Worm (Caenorhabditis elegans) whole organism, L3 larva: ENCODE data around the gene Y73C8B.5.

Source experiments
- R02D3.7 ChIP-seq: fragments of 150-350 bp; optimal IDR thresholded peaks from 2 replicates; lab custom pipeline; 2014; ENCODE audit warnings: missing biosample characterization, missing genetic modification characterization
- ZK546.5 ChIP-seq: sonication (generic microtip); optimal IDR thresholded peaks from 2 replicates; lab custom pipeline; 2017; ENCODE audit warnings: missing biosample characterization, missing genetic modification characterization
- aly-2 ChIP-seq: fragments of 150-350 bp; optimal IDR thresholded peaks from 2 replicates; lab custom pipeline; 2014; ENCODE audit warnings: missing biosample characterization, missing genetic modification characterization
- ceh-16 ChIP-seq: sonication (generic microtip); optimal IDR thresholded peaks from 2 replicates; lab custom pipeline; 2017; ENCODE audit warnings: missing biosample characterization, missing genetic modification characterization
- ceh-28 ChIP-seq: fragments of 150-350 bp; optimal IDR thresholded peaks from 2 replicates; lab custom pipeline; 2014; ENCODE audit warnings: missing biosample characterization, missing genetic modification reagents, missing genetic modification characterization
- ceh-9 ChIP-seq: sonication (generic microtip); optimal IDR thresholded peaks from 2 replicates; lab custom pipeline; 2018; ENCODE audit warnings: missing biosample characterization, missing genetic modification characterization
- daf-12 ChIP-seq: fragments of 150-350 bp; optimal IDR thresholded peaks from 2 replicates; lab custom pipeline; 2014; ENCODE audit warnings: missing biosample characterization, missing genetic modification reagents, missing genetic modification characterization
- egl-27 ChIP-seq: sonication (generic microtip); optimal IDR thresholded peaks from 4 replicates; lab custom pipeline; 2017; ENCODE audit warnings: missing biosample characterization, missing genetic modification reagents, missing genetic modification characterization
- egl-5 ChIP-seq: fragments of 150-350 bp; optimal IDR thresholded peaks from 2 replicates; lab custom pipeline; 2017; ENCODE audit warnings: missing biosample characterization, missing genetic modification reagents, missing genetic modification characterization, inconsistent platforms
- elt-1 ChIP-seq: fragments of 150-350 bp; optimal IDR thresholded peaks from 2 replicates; lab custom pipeline; 2014; ENCODE audit warnings: missing biosample characterization, missing genetic modification characterization
- elt-2 ChIP-seq: sonication (generic microtip); optimal IDR thresholded peaks from 2 replicates; lab custom pipeline; 2016; ENCODE audit warnings: missing genetic modification reagents, mild to moderate bottlenecking, missing genetic modification characterization, missing compliant biosample characterization
- elt-3 ChIP-seq, 3 experiments: fragments of 150-350 bp in 1 of 3; sonication (generic microtip) in 2 of 3; optimal IDR thresholded peaks; 2 replicates in 2 of 3; 4 replicates in 1 of 3; lab custom pipeline; 2014 to 2017; ENCODE audit warnings: missing biosample characterization in 3 of 3, missing genetic modification characterization in 3 of 3
- eor-1 ChIP-seq, 2 experiments: fragments of 150-350 bp; optimal IDR thresholded peaks; 2 replicates each; lab custom pipeline; 2014 to 2018; ENCODE audit warnings: missing biosample characterization in 2 of 2, missing genetic modification characterization in 2 of 2
- fkh-10 ChIP-seq: sonication (generic microtip); optimal IDR thresholded peaks from 2 replicates; lab custom pipeline; 2017; ENCODE audit warnings: missing biosample characterization, missing genetic modification reagents, missing genetic modification characterization
- fkh-2 ChIP-seq: fragments of 150-350 bp; optimal IDR thresholded peaks from 2 replicates; lab custom pipeline; 2014; ENCODE audit warnings: missing biosample characterization, missing genetic modification reagents, missing genetic modification characterization
- fos-1 ChIP-seq: fragments of 150-350 bp; optimal IDR thresholded peaks from 2 replicates; lab custom pipeline; 2014; ENCODE audit warnings: missing biosample characterization, missing genetic modification characterization
- hmg-11 ChIP-seq: sonication (generic microtip); optimal IDR thresholded peaks from 2 replicates; lab custom pipeline; 2016; ENCODE audit warnings: missing genetic modification characterization, missing compliant biosample characterization
- jun-1 ChIP-seq: fragments of 150-350 bp; optimal IDR thresholded peaks from 2 replicates; lab custom pipeline; 2014; ENCODE audit warnings: missing biosample characterization, missing genetic modification reagents, missing genetic modification characterization
- lin-15B ChIP-seq: fragments of 150-350 bp; optimal IDR thresholded peaks from 2 replicates; lab custom pipeline; 2014; ENCODE audit warnings: missing biosample characterization, missing genetic modification characterization
- lin-39 ChIP-seq: fragments of 150-350 bp; optimal IDR thresholded peaks from 2 replicates; lab custom pipeline; 2018; ENCODE audit warnings: missing biosample characterization, missing genetic modification reagents, missing genetic modification characterization
- lsy-12 ChIP-seq: sonication (generic microtip); optimal IDR thresholded peaks from 2 replicates; lab custom pipeline; 2016; ENCODE audit warnings: mild to moderate bottlenecking, missing genetic modification characterization, missing compliant biosample characterization
- mdl-1 ChIP-seq: fragments of 150-350 bp; optimal IDR thresholded peaks from 2 replicates; lab custom pipeline; 2014; ENCODE audit warnings: missing biosample characterization, missing genetic modification characterization
- nfya-1 ChIP-seq: sonication (generic microtip); optimal IDR thresholded peaks from 2 replicates; lab custom pipeline; 2017; ENCODE audit warnings: missing genetic modification characterization, mild to moderate bottlenecking, missing compliant biosample characterization, antibody characterized with exemption, moderate library complexity; ENCODE audit not compliant: insufficient read depth
- nhr-11 ChIP-seq: fragments of 150-350 bp; optimal IDR thresholded peaks from 2 replicates; lab custom pipeline; 2014; ENCODE audit warnings: missing biosample characterization, missing genetic modification characterization
- nhr-12 ChIP-seq: fragments of 150-350 bp; optimal IDR thresholded peaks from 2 replicates; lab custom pipeline; 2014; ENCODE audit warnings: missing biosample characterization, missing genetic modification characterization
- nhr-23 ChIP-seq: fragments of 150-350 bp; optimal IDR thresholded peaks from 2 replicates; lab custom pipeline; 2014; ENCODE audit warnings: missing biosample characterization, missing genetic modification reagents, missing genetic modification characterization
- nhr-25 ChIP-seq: sonication (generic microtip); optimal IDR thresholded peaks from 2 replicates; lab custom pipeline; 2017; ENCODE audit warnings: missing biosample characterization, missing genetic modification characterization
- nhr-28 ChIP-seq: fragments of 150-350 bp; optimal IDR thresholded peaks from 2 replicates; lab custom pipeline; 2014; ENCODE audit warnings: missing biosample characterization, missing genetic modification characterization
- nhr-43 ChIP-seq: sonication (generic microtip); optimal IDR thresholded peaks from 2 replicates; lab custom pipeline; 2016; ENCODE audit warnings: mild to moderate bottlenecking, missing genetic modification characterization, missing compliant biosample characterization; ENCODE audit not compliant: poor library complexity, severe bottlenecking
- nhr-67 ChIP-seq: fragments of 150-350 bp; optimal IDR thresholded peaks from 2 replicates; lab custom pipeline; 2014; ENCODE audit warnings: missing biosample characterization, missing genetic modification characterization
- nhr-77 ChIP-seq: fragments of 150-350 bp; optimal IDR thresholded peaks from 2 replicates; lab custom pipeline; 2014; ENCODE audit warnings: missing biosample characterization, missing genetic modification characterization
- pha-4 ChIP-seq: fragments of 150-350 bp; optimal IDR thresholded peaks from 2 replicates; lab custom pipeline; 2014; ENCODE audit warnings: missing biosample characterization, missing genetic modification reagents, missing genetic modification characterization
- pqm-1 ChIP-seq: fragments of 150-350 bp; optimal IDR thresholded peaks from 2 replicates; lab custom pipeline; 2017; ENCODE audit warnings: missing biosample characterization, missing genetic modification characterization, inconsistent platforms
- unc-39 ChIP-seq: sonication (generic microtip); optimal IDR thresholded peaks from 4 replicates; lab custom pipeline; 2017; ENCODE audit warnings: missing biosample characterization, missing genetic modification characterization
- unc-62 ChIP-seq: fragments of 150-350 bp; sonication (generic microtip); optimal IDR thresholded peaks from 4 replicates; lab custom pipeline; 2014; ENCODE audit warnings: missing biosample characterization, missing genetic modification reagents, missing genetic modification characterization
- zag-1 ChIP-seq: fragments of 150-350 bp; optimal IDR thresholded peaks from 2 replicates; lab custom pipeline; 2014; ENCODE audit warnings: missing biosample characterization, missing genetic modification characterization
- ztf-4 ChIP-seq: fragments of 150-350 bp; optimal IDR thresholded peaks from 2 replicates; lab custom pipeline; 2014; ENCODE audit warnings: missing biosample characterization, missing genetic modification characterization

Y73C8B.5 gene

ce11 chrV:3151862-3152261 lies 45.2 kb upstream of the Y73C8B.5 start, which contains the start of gene srab-6:
Gene srab-6 (minus strand): TSS chrV:3151962.
- TF ChIP-seq lin-39 (tag; lab: Kevin White, UChicago) (no peak), nhr-23 (tag; lab: Kevin White, UChicago) (no peak), ceh-16 (no peak), nhr-25 (tag; lab: Kevin White, UChicago) (no peak), jun-1 (tag; lab: Kevin White, UChicago) (no peak), pqm-1 (tag; lab: Kevin White, UChicago) (no peak), mdl-1 (no peak), ceh-9 (tag; lab: Kevin White, UChicago) (no peak), unc-39 (no peak)

- TF ChIP-seq fos-1 = no peak
- no peak for TF ChIP-seq mdl-1
- TF ChIP-seq pha-4 = no peak
- no peak for TF ChIP-seq aly-2 (tag; lab: Kevin White, UChicago)
- no peak for TF ChIP-seq elt-3 (tag; optimal IDR thresholded peaks at IDR 0.05; lab: Kevin White, UChicago)
Measured at ce11 chrV:3155072-3155471, 42.0 kb upstream of the Y73C8B.5 start, which contains the start of gene srab-7. Gene srab-7 (minus strand): TSS chrV:3155172.

ce11 chrV:3156786-3157185 lies 40.3 kb upstream of the Y73C8B.5 start, which contains the start of gene exh-1:
Gene exh-1 (plus strand): TSS chrV:3157086.
- no peak for TF ChIP-seq ceh-28
- TF ChIP-seq pqm-1 (tag; lab: Kevin White, UChicago) = no peak
- no peak for TF ChIP-seq nhr-67 (tag; lab: Kevin White, UChicago)
- no peak for TF ChIP-seq ztf-4
- no peak for TF ChIP-seq nfya-1 (tag; lab: Kevin White, UChicago)
- no peak for TF ChIP-seq nhr-43 (tag; lab: Kevin White, UChicago)
- TF ChIP-seq eor-1 (tag; optimal IDR thresholded peaks at IDR 0.05; lab: Kevin White, UChicago) = no peak
- no peak for TF ChIP-seq pha-4
- TF ChIP-seq lin-15B = no peak
- TF ChIP-seq ceh-9 (tag; lab: Kevin White, UChicago) = no peak
- no peak for TF ChIP-seq nhr-11 (tag; lab: Kevin White, UChicago)
- TF ChIP-seq elt-2 (tag; lab: Kevin White, UChicago) = no peak
- no peak for TF ChIP-seq fkh-2 (tag; lab: Kevin White, UChicago)
- no peak for TF ChIP-seq nhr-12 (tag; lab: Kevin White, UChicago)
- no peak for TF ChIP-seq ZK546.5 (tag; lab: Kevin White, UChicago)
- TF ChIP-seq unc-39 = no peak
- no peak for TF ChIP-seq lsy-12 (tag; lab: Kevin White, UChicago)
- TF ChIP-seq zag-1 (tag; lab: Kevin White, UChicago) = no peak
- no peak for TF ChIP-seq egl-5 (tag; lab: Kevin White, UChicago)

DNA sequence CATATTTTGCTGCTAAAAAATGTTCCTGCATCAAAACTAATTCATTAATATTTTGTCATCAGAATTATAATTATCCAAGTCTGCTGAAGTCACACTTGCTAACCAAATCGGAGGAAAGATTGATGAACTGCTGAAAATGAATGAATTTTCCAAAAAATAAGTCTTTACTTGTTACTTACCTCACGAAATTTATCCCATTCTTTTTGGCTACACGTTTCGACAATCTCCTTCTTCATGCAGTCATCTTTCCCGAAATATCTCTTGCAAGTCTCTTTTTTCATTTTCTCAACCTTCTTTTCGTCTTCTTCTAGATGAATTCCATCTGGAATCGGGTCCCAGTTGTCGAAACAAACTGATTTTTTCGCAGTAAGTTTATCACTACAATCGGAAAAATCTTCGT lies 38.7 kb upstream of the Y73C8B.5 start:
- TF ChIP-seq elt-1 (tag; lab: Kevin White, UChicago) (no peak), nhr-28 (tag; lab: Kevin White, UChicago) (no peak), hmg-11 (no peak), fos-1 (no peak), elt-2 (tag; lab: Kevin White, UChicago) (no peak), nhr-43 (tag; lab: Kevin White, UChicago) (no peak), nhr-77 (tag; lab: Kevin White, UChicago) (no peak), R02D3.7 (tag; lab: Kevin White, UChicago) (no peak)

DNA sequence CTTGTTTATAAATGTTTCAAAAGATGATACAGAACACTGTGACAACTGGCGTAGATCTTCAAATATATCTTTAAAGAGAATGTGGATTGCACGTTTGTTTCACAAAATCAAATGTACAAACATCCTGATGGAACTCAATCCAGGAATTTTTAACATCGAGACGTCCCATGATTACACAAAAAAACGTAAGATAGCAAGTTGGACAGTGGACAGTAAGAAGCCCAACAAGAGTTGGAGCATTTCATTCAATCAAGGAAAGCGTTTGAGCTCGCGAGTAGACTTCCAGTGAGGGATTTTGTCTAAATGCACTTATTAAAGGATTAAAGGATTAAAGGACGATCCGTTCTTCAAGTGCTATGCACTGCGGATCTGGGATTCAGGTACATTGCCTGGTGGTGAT lies 37.8 kb upstream of the Y73C8B.5 start, which contains the start of gene C36C5.12:
C36C5.12 (minus strand) TSS at position 101 of the 400 bp plus-strand sequence.
- TF ChIP-seq egl-27 (tag; lab: Kevin White, UChicago) (no peak), aly-2 (tag; lab: Kevin White, UChicago) (no peak), lin-15B (no peak), nhr-77 (tag; lab: Kevin White, UChicago) (no peak), daf-12 (no peak), elt-1 (tag; lab: Kevin White, UChicago) (no peak), eor-1 (tag; optimal IDR thresholded peaks at IDR 0.05; lab: Kevin White, UChicago) (no peak), nhr-28 (tag; lab: Kevin White, UChicago) (no peak), fkh-10 (GFP tag; lab: Kevin White, UChicago) (no peak), elt-2 (tag; lab: Kevin White, UChicago) (no peak), fos-1 (no peak), zag-1 (tag; lab: Kevin White, UChicago) (no peak), jun-1 (tag; lab: Kevin White, UChicago) (no peak), mdl-1 (no peak), egl-5 (tag; lab: Kevin White, UChicago) (no peak), unc-62 (GFP tag; lab: Kevin White, UChicago) (no peak), nhr-12 (tag; lab: Kevin White, UChicago) (no peak), ztf-4 (no peak)
